Fruit fly (Drosophila melanogaster): Measurements from ENCODE around the gene HGTX.

dm6 chr3L:14574649-14575048, 24.7 kb downstream of the HGTX start:
- TF ChIP-seq CTCF (optimal IDR thresholded peaks at IDR 0.05) (no peak), CG8478 (optimal IDR thresholded peaks at IDR 0.05) (no peak)
